Fruit fly (Drosophila melanogaster) whole organism, embryonic: ENCODE data around the gene CG9855.
A peak's percentile ranks its signal among the peaks of the same experiment; 100 is the strongest.

ENCODE experiments used
- ATbp ChIP-seq: fragments of 200-800 bp; sonication (Bioruptor generic); optimal IDR thresholded peaks from 2 replicates; lab custom pipeline; 2017; ENCODE audit warnings: missing biosample characterization, mild to moderate bottlenecking, missing genetic modification characterization, missing genetic modification reagents
- Aef1 ChIP-seq: fragments of 200-800 bp; sonication (Bioruptor generic); IDR thresholded peaks from 3 replicates; pipeline ENCODE4 v1.3.6; 2022; ENCODE audit warnings: missing biosample characterization, missing genetic modification characterization
- B-H2 ChIP-seq: fragments of 200-800 bp; sonication (Bioruptor generic); optimal IDR thresholded peaks from 2 replicates; lab custom pipeline; 2018; ENCODE audit warnings: missing biosample characterization, mild to moderate bottlenecking, missing genetic modification characterization
- Bdp1 ChIP-seq: fragments of 200-800 bp; sonication (Bioruptor generic); optimal IDR thresholded peaks from 3 replicates; lab custom pipeline; 2016; ENCODE audit warnings: missing biosample characterization, missing genetic modification characterization
- Bgb ChIP-seq: fragments of 200-800 bp; sonication (Bioruptor generic); IDR thresholded peaks from 2 replicates; pipeline ENCODE4 v1.3.6; 2022; ENCODE audit warnings: missing biosample characterization, missing genetic modification characterization; ENCODE audit not compliant: partially characterized antibody
- CG10209 ChIP-seq: fragments of 200-800 bp; sonication (Bioruptor generic); optimal IDR thresholded peaks from 3 replicates; lab custom pipeline; 2017; ENCODE audit warnings: missing biosample characterization, mild to moderate bottlenecking, missing genetic modification characterization, missing genetic modification reagents
- CG10274 ChIP-seq: fragments of 200-800 bp; sonication (Bioruptor generic); optimal IDR thresholded peaks from 3 replicates; lab custom pipeline; 2017; ENCODE audit warnings: missing biosample characterization, mild to moderate bottlenecking, missing genetic modification characterization
- CG10321 ChIP-seq: fragments of 200-800 bp; sonication (Bioruptor generic); IDR thresholded peaks from 2 replicates; pipeline ENCODE4 v1.3.6; 2022; ENCODE audit warnings: missing biosample characterization, missing genetic modification characterization
- CG11085 ChIP-seq: fragments of 200-800 bp; sonication (Bioruptor generic); IDR thresholded peaks from 2 replicates; pipeline ENCODE4 v1.3.6; 2022; ENCODE audit warnings: missing biosample characterization, missing genetic modification characterization
- CG12744 ChIP-seq: fragments of 200-800 bp; sonication (Bioruptor generic); optimal IDR thresholded peaks from 2 replicates; lab custom pipeline; 2016; ENCODE audit warnings: missing biosample characterization, missing genetic modification characterization
- CG12942 ChIP-seq: fragments of 200-800 bp; sonication (Bioruptor generic); optimal IDR thresholded peaks from 3 replicates; lab custom pipeline; 2016; ENCODE audit warnings: missing biosample characterization, missing genetic modification characterization
- CG13287 ChIP-seq: fragments of 200-800 bp; sonication (Bioruptor generic); IDR thresholded peaks from 2 replicates; pipeline ENCODE4 v1.3.6; 2022; ENCODE audit warnings: missing biosample characterization, missing genetic modification characterization; ENCODE audit not compliant: partially characterized antibody
- CG13424 ChIP-seq: fragments of 200-800 bp; sonication (Bioruptor generic); optimal IDR thresholded peaks from 2 replicates; lab custom pipeline; 2019; ENCODE audit warnings: missing biosample characterization, mild to moderate bottlenecking, missing genetic modification characterization, moderate library complexity
- CG31224 ChIP-seq: fragments of 200-800 bp; sonication (Bioruptor generic); IDR thresholded peaks from 2 replicates; pipeline ENCODE4 v1.3.6; 2022; ENCODE audit warnings: missing biosample characterization, missing genetic modification characterization
- CG31388 ChIP-seq: fragments of 200-800 bp; sonication (Bioruptor generic); optimal IDR thresholded peaks from 2 replicates; lab custom pipeline; 2016; ENCODE audit warnings: missing biosample characterization, missing genetic modification characterization
- CG32772 ChIP-seq: fragments of 200-800 bp; sonication (Bioruptor generic); IDR thresholded peaks from 2 replicates; pipeline ENCODE4 v1.3.6; 2022; ENCODE audit warnings: missing biosample characterization, missing genetic modification characterization
- CG6683 ChIP-seq: fragments of 200-800 bp; sonication (Bioruptor generic); optimal IDR thresholded peaks from 2 replicates; lab custom pipeline; 2017; ENCODE audit warnings: missing biosample characterization, mild to moderate bottlenecking, missing genetic modification characterization, missing genetic modification reagents
- CG7745 ChIP-seq: fragments of 200-800 bp; sonication (Bioruptor generic); optimal IDR thresholded peaks from 2 replicates; lab custom pipeline; 2018; ENCODE audit warnings: missing biosample characterization, mild to moderate bottlenecking, missing genetic modification characterization, moderate library complexity
- CG7839 ChIP-seq: fragments of 200-800 bp; sonication (Bioruptor generic); optimal IDR thresholded peaks from 3 replicates; lab custom pipeline; 2018; ENCODE audit warnings: missing biosample characterization, mild to moderate bottlenecking, missing genetic modification characterization, moderate library complexity
- CG8478 ChIP-seq: fragments of >200 bp; optimal IDR thresholded peaks from 2 replicates; lab custom pipeline; 2018
- CTCF ChIP-seq: fragments of 200-800 bp; sonication (Bioruptor generic); optimal IDR thresholded peaks from 2 replicates; lab custom pipeline; 2017; ENCODE audit warnings: missing biosample characterization, mild to moderate bottlenecking, missing genetic modification characterization, moderate library complexity
- Gsc ChIP-seq: fragments of 200-800 bp; sonication (Bioruptor generic); IDR thresholded peaks from 2 replicates; pipeline ENCODE4 v1.3.6; 2022; ENCODE audit warnings: missing biosample characterization, missing genetic modification characterization
- HLH54F ChIP-seq: fragments of 200-800 bp; sonication (Bioruptor generic); optimal IDR thresholded peaks from 3 replicates; lab custom pipeline; 2016; ENCODE audit warnings: missing biosample characterization, missing genetic modification characterization
- Optix ChIP-seq: fragments of 200-800 bp; sonication (Bioruptor generic); IDR thresholded peaks from 3 replicates; pipeline ENCODE4 v1.3.6; 2022; ENCODE audit warnings: missing biosample characterization, missing genetic modification characterization
- Sin3A ChIP-seq: fragments of >200 bp; optimal IDR thresholded peaks from 2 replicates; lab custom pipeline; 2018
- ase ChIP-seq: fragments of 200-800 bp; sonication (Bioruptor generic); IDR thresholded peaks from 3 replicates; pipeline ENCODE4 v1.3.6; 2022; ENCODE audit warnings: missing biosample characterization, missing genetic modification characterization
- ash1 ChIP-seq: fragments of 200-800 bp; sonication (Bioruptor generic); optimal IDR thresholded peaks from 2 replicates; lab custom pipeline; 2018; ENCODE audit warnings: missing biosample characterization, mild to moderate bottlenecking, missing genetic modification characterization
- bcd ChIP-seq: fragments of 200-800 bp; sonication (Bioruptor generic); optimal IDR thresholded peaks from 2 replicates; lab custom pipeline; 2017; ENCODE audit warnings: missing biosample characterization, mild to moderate bottlenecking, missing genetic modification characterization
- br ChIP-seq: fragments of >200 bp; optimal IDR thresholded peaks from 2 replicates; lab custom pipeline; 2017
- caup ChIP-seq: fragments of 200-800 bp; sonication (Bioruptor generic); optimal IDR thresholded peaks from 3 replicates; lab custom pipeline; 2017; ENCODE audit warnings: missing biosample characterization, mild to moderate bottlenecking, missing genetic modification characterization, moderate library complexity; ENCODE audit not compliant: severe bottlenecking
- crol ChIP-seq: fragments of 200-800 bp; sonication (Bioruptor generic); IDR thresholded peaks from 2 replicates; pipeline ENCODE4 v1.3.6; 2022; ENCODE audit warnings: missing biosample characterization, missing genetic modification characterization
- emc ChIP-seq: fragments of 200-800 bp; sonication (Bioruptor generic); optimal IDR thresholded peaks from 2 replicates; lab custom pipeline; 2016; ENCODE audit warnings: missing biosample characterization, missing genetic modification characterization
- esg ChIP-seq: fragments of 200-800 bp; sonication (Bioruptor generic); conservative IDR thresholded peaks from 2 replicates; pipeline ENCODE4 v1.3.6; 2022; ENCODE audit warnings: missing biosample characterization, missing genetic modification characterization
- fd64A ChIP-seq: fragments of 200-800 bp; sonication (Bioruptor generic); optimal IDR thresholded peaks from 3 replicates; lab custom pipeline; 2018; ENCODE audit warnings: missing biosample characterization, mild to moderate bottlenecking, missing genetic modification characterization
- ftz-f1 ChIP-seq: fragments of 200-800 bp; sonication (Bioruptor generic); optimal IDR thresholded peaks from 2 replicates; lab custom pipeline; 2016; ENCODE audit warnings: missing biosample characterization, missing genetic modification characterization
- her ChIP-seq: fragments of 200-800 bp; sonication (Bioruptor generic); optimal IDR thresholded peaks from 2 replicates; lab custom pipeline; 2016; ENCODE audit warnings: missing biosample characterization, missing genetic modification characterization
- kah ChIP-seq: fragments of 200-800 bp; sonication (Bioruptor generic); optimal IDR thresholded peaks from 2 replicates; lab custom pipeline; 2018; ENCODE audit warnings: missing biosample characterization, mild to moderate bottlenecking, missing genetic modification characterization
- kay ChIP-seq: fragments of 200-800 bp; sonication (Bioruptor generic); optimal IDR thresholded peaks from 2 replicates; lab custom pipeline; 2016; ENCODE audit warnings: missing biosample characterization, missing genetic modification characterization
- maf-S ChIP-seq: fragments of 200-800 bp; sonication (Bioruptor generic); optimal IDR thresholded peaks from 2 replicates; lab custom pipeline; 2016; ENCODE audit warnings: missing biosample characterization, missing genetic modification characterization
- mld ChIP-seq: fragments of 200-800 bp; sonication (Bioruptor generic); IDR thresholded peaks from 3 replicates; pipeline ENCODE4 v1.3.6; 2022; ENCODE audit warnings: missing biosample characterization, missing genetic modification characterization; ENCODE audit not compliant: partially characterized antibody
- pros ChIP-seq: fragments of 200-800 bp; sonication (Bioruptor generic); optimal IDR thresholded peaks from 3 replicates; lab custom pipeline; 2019; ENCODE audit warnings: missing biosample characterization, mild to moderate bottlenecking, missing genetic modification characterization, moderate library complexity
- ranshi ChIP-seq: fragments of 200-800 bp; sonication (Bioruptor generic); IDR thresholded peaks from 2 replicates; pipeline ENCODE4 v1.3.6; 2022; ENCODE audit warnings: missing biosample characterization, missing genetic modification characterization
- sc ChIP-seq, 3 experiments: fragments of >200 bp in 2 of 3; fragments of 200-800 bp in 1 of 3; sonication (Bioruptor generic) in 1 of 3; optimal IDR thresholded peaks; 2 replicates in 2 of 3; 3 replicates in 1 of 3; lab custom pipeline; 2017; ENCODE audit warnings: mild to moderate bottlenecking in 1 of 3, missing biosample characterization in 1 of 3, missing genetic modification characterization in 1 of 3, missing genetic modification reagents in 1 of 3
- sim ChIP-seq: fragments of 200-800 bp; sonication (Bioruptor generic); IDR thresholded peaks from 2 replicates; pipeline ENCODE4 v1.3.6; 2022; ENCODE audit warnings: missing biosample characterization, missing genetic modification characterization
- sima ChIP-seq: fragments of 200-800 bp; sonication (Bioruptor generic); optimal IDR thresholded peaks from 2 replicates; lab custom pipeline; 2016; ENCODE audit warnings: missing biosample characterization, missing genetic modification characterization
- sisA ChIP-seq: fragments of 200-800 bp; sonication (Bioruptor generic); IDR thresholded peaks from 2 replicates; pipeline ENCODE4 v1.3.6; 2022; ENCODE audit warnings: missing biosample characterization, missing genetic modification characterization
- stc ChIP-seq: fragments of 200-800 bp; sonication (Bioruptor generic); IDR thresholded peaks from 2 replicates; pipeline ENCODE4 v1.3.6; 2022; ENCODE audit warnings: missing biosample characterization, missing genetic modification characterization
- sug ChIP-seq: fragments of 200-800 bp; optimal IDR thresholded peaks from 2 replicates; lab custom pipeline; 2019; ENCODE audit warnings: missing biosample characterization, mild to moderate bottlenecking, missing genetic modification characterization, moderate library complexity
- trh ChIP-seq: fragments of 200-800 bp; sonication (Bioruptor generic); optimal IDR thresholded peaks from 2 replicates; lab custom pipeline; 2016; ENCODE audit warnings: missing biosample characterization, missing genetic modification characterization
- tx ChIP-seq: fragments of 200-800 bp; sonication (Bioruptor generic); optimal IDR thresholded peaks from 2 replicates; lab custom pipeline; 2016; ENCODE audit warnings: missing biosample characterization, missing genetic modification characterization
- unpg ChIP-seq: fragments of 200-800 bp; sonication (Bioruptor generic); optimal IDR thresholded peaks from 3 replicates; lab custom pipeline; 2018; ENCODE audit warnings: missing biosample characterization, mild to moderate bottlenecking, missing genetic modification characterization, moderate library complexity

The CG9855 gene

DNA sequence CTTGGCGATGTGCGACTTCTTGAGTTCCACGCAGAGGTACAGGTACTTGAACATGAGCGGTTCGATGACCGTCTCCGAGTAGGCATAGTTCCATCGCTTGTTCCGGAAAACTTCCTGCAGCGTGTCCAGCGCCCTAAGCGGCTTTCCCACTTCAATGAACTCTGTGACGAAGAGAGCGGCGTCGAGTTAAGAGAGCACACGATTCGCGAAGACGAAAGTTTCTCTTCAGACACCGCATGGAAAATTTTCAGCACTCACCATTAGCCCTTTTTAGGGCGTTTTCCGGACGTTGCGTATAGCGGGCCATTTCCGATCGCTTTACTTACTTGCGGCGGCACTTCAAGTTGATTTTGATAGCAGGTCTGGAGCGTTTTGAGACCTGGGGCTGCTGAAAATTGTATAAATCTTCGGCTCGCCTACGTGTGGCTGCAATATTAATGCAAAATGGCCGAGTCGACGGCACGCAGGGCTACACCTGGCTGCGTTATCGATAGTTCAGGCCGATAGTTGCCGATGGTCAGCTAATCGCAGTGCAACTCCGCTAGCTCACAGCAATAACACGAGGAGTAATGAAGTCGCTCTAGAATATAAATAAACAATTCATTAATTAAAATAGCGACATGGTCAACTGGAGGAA, 35.9 kb upstream of the CG9855 start, which contains the start of the genes eIF3a and CG1074 (continued):
- no peak for TF ChIP-seq Aef1 (GFP tag; lab: Robert Waterston, UW)
- peak; percentile 28 for TF ChIP-seq emc (GFP tag; lab: Kevin White, UChicago)
- peak; percentile 86 for TF ChIP-seq Sin3A (lab: Kevin White, UChicago)
- TF ChIP-seq CG31388 (GFP tag; lab: Kevin White, UChicago): no peak
- TF ChIP-seq br (lab: Kevin White, UChicago): no peak
- TF ChIP-seq Bdp1 (GFP tag; lab: Kevin White, UChicago): peak; percentile 50
- TF ChIP-seq sima (GFP tag; lab: Kevin White, UChicago): peak; percentile 8
- peak; percentile 60; the same call in 2 of the 3 replicates for TF ChIP-seq Optix (GFP tag; lab: Robert Waterston, UW)
- no peak for TF ChIP-seq esg (GFP tag; lab: Robert Waterston, UW)
- TF ChIP-seq ranshi (GFP tag; lab: Robert Waterston, UW): peak; percentile 64
- peak; percentile 77 for TF ChIP-seq sug (tag; lab: Kevin White, UChicago)
- no peak for TF ChIP-seq kay (GFP tag; lab: Kevin White, UChicago)
- no peak for TF ChIP-seq Gsc (GFP tag; lab: Robert Waterston, UW)
- no peak for TF ChIP-seq sim
- TF ChIP-seq CG12942 (GFP tag; lab: Kevin White, UChicago): peak; percentile 22
- peak; percentile 52 for TF ChIP-seq CTCF (GFP tag; lab: Kevin White, UChicago)
- TF ChIP-seq CG7839 (tag; lab: Kevin White, UChicago): no peak
- peak; percentile 65 for TF ChIP-seq ftz-f1
- peak; percentile 39 for TF ChIP-seq CG10274 (GFP tag; lab: Kevin White, UChicago)
- TF ChIP-seq crol (GFP tag; lab: Robert Waterston, UW): no peak
- TF ChIP-seq CG12744: peak; percentile 54
- no peak for TF ChIP-seq CG8478 (lab: Kevin White, UChicago)
- peak; percentile 15 for TF ChIP-seq CG7745 (tag; lab: Kevin White, UChicago)
- peak; percentile 97 for TF ChIP-seq CG13287 (GFP tag; lab: Robert Waterston, UW)
- peak; percentile 16 for TF ChIP-seq pros (GFP tag; lab: Kevin White, UChicago)
- no peak for TF ChIP-seq unpg (GFP tag; lab: Kevin White, UChicago)
- TF ChIP-seq caup (GFP tag; lab: Kevin White, UChicago): peak; percentile 78
- 0 out of 2 replicates have a peak, but pooled peaks have one; percentile 31 for TF ChIP-seq CG32772
- peak; percentile 48; the same call in 1 of the 3 replicates for TF ChIP-seq ase (GFP tag; lab: Robert Waterston, UW)
- TF ChIP-seq CG10209 (GFP tag; lab: Kevin White, UChicago): peak; percentile 29
- peak; percentile 43 for TF ChIP-seq CG6683 (GFP tag; lab: Kevin White, UChicago)
- no peak for TF ChIP-seq sc (optimal IDR thresholded peaks at IDR 0.05; lab: Kevin White, UChicago)
- TF ChIP-seq sc (GFP tag; optimal IDR thresholded peaks at IDR 0.05; lab: Kevin White, UChicago): no peak
- peak; percentile 61 for TF ChIP-seq HLH54F (GFP tag; lab: Kevin White, UChicago)
- peak; percentile 39; the same call in 1 of the 2 replicates for TF ChIP-seq CG10321 (GFP tag; lab: Robert Waterston, UW)
- peak; percentile 96 for TF ChIP-seq mld (GFP tag; lab: Robert Waterston, UW)
- no peak for TF ChIP-seq sisA (GFP tag; lab: Robert Waterston, UW)
- TF ChIP-seq B-H2 (GFP tag; lab: Kevin White, UChicago): peak; percentile 89
- TF ChIP-seq ash1 (GFP tag; lab: Kevin White, UChicago): peak; percentile 78
- TF ChIP-seq trh (GFP tag; lab: Kevin White, UChicago): peak; percentile 25
- peak; percentile 60 for TF ChIP-seq fd64A
- TF ChIP-seq maf-S (GFP tag; lab: Kevin White, UChicago): peak; percentile 65
- peak; percentile 73 for TF ChIP-seq bcd (GFP tag; lab: Kevin White, UChicago)
- peak; percentile 99 for TF ChIP-seq Bgb (GFP tag; lab: Robert Waterston, UW)
- TF ChIP-seq tx (GFP tag; lab: Kevin White, UChicago): no peak
- TF ChIP-seq CG31224: no peak
- peak; percentile 63; the same call in 1 of the 2 replicates for TF ChIP-seq CG11085 (GFP tag; lab: Robert Waterston, UW)
- peak; percentile 40 for TF ChIP-seq CG13424 (tag; lab: Kevin White, UChicago)
- TF ChIP-seq stc (GFP tag; lab: Robert Waterston, UW): peak; percentile 55; the same call in 1 of the 2 replicates
- TF ChIP-seq kah (GFP tag; lab: Kevin White, UChicago): peak; percentile 51
- no peak for TF ChIP-seq ATbp
- TF ChIP-seq her: peak; percentile 66
